Fruit fly (Drosophila melanogaster) whole organism, embryonic: ENCODE measurements around the gene cno.

Experiments used
- BEAF-32 ChIP-seq: fragments of 200-800 bp; sonication (Bioruptor generic); optimal IDR thresholded peaks from 3 replicates; lab custom pipeline; 2017; ENCODE audit warnings: missing biosample characterization, missing genetic modification characterization, mild to moderate bottlenecking, moderate library complexity, missing genetic modification reagents
- CG10321 ChIP-seq: fragments of 200-800 bp; sonication (Bioruptor generic); IDR thresholded peaks from 2 replicates; pipeline ENCODE4 v1.3.6; 2022; ENCODE audit warnings: missing biosample characterization, missing genetic modification characterization
- CG10431 ChIP-seq: fragments of 200-800 bp; sonication (Bioruptor generic); optimal IDR thresholded peaks from 3 replicates; lab custom pipeline; 2018; ENCODE audit warnings: missing biosample characterization, mild to moderate bottlenecking, missing genetic modification characterization
- CG12659 ChIP-seq: fragments of 200-800 bp; sonication (Bioruptor generic); optimal IDR thresholded peaks from 3 replicates; lab custom pipeline; 2017; ENCODE audit warnings: mild to moderate bottlenecking, missing biosample characterization, missing genetic modification reagents, missing genetic modification characterization
- CG14860 ChIP-seq: fragments of 200-800 bp; sonication (Bioruptor generic); IDR thresholded peaks from 3 replicates; pipeline ENCODE4 v1.3.6; 2022; ENCODE audit warnings: missing biosample characterization, missing genetic modification characterization; ENCODE audit not compliant: partially characterized antibody
- CG1792 ChIP-seq: fragments of 200-800 bp; sonication (Bioruptor generic); optimal IDR thresholded peaks from 2 replicates; lab custom pipeline; 2016; ENCODE audit warnings: missing biosample characterization, missing genetic modification characterization
- CG30431 ChIP-seq: fragments of 200-800 bp; sonication (Bioruptor generic); optimal IDR thresholded peaks from 2 replicates; lab custom pipeline; 2017; ENCODE audit warnings: missing biosample characterization, missing genetic modification characterization
- CG31441 ChIP-seq: fragments of 200-800 bp; sonication (Bioruptor generic); IDR thresholded peaks from 2 replicates; pipeline ENCODE4 v1.3.6; 2022; ENCODE audit warnings: missing biosample characterization, missing genetic modification characterization
- CG33213 ChIP-seq: fragments of 200-800 bp; sonication (Bioruptor generic); optimal IDR thresholded peaks from 3 replicates; lab custom pipeline; 2016; ENCODE audit warnings: missing biosample characterization, missing genetic modification characterization
- CG3407 ChIP-seq: fragments of 200-800 bp; sonication (Bioruptor generic); optimal IDR thresholded peaks from 2 replicates; lab custom pipeline; 2018; ENCODE audit warnings: missing biosample characterization, mild to moderate bottlenecking, missing genetic modification characterization
- CG34224 ChIP-seq: fragments of 200-800 bp; sonication (Bioruptor generic); IDR thresholded peaks from 3 replicates; pipeline ENCODE4 v1.3.6; 2022; ENCODE audit warnings: missing biosample characterization, missing genetic modification characterization; ENCODE audit not compliant: partially characterized antibody
- CG34422 ChIP-seq: fragments of 200-800 bp; sonication (Bioruptor generic); IDR thresholded peaks from 3 replicates; pipeline ENCODE4 v1.3.6; 2022; ENCODE audit warnings: missing biosample characterization, missing genetic modification characterization
- CG3838 ChIP-seq: fragments of 200-800 bp; sonication (Bioruptor generic); optimal IDR thresholded peaks from 3 replicates; lab custom pipeline; 2016; ENCODE audit warnings: missing biosample characterization, missing genetic modification characterization
- CG6689 ChIP-seq: fragments of 200-800 bp; sonication (Bioruptor generic); IDR thresholded peaks from 2 replicates; pipeline ENCODE4 v1.3.6; 2022; ENCODE audit warnings: missing biosample characterization, missing genetic modification characterization
- CG6765 ChIP-seq: fragments of 200-800 bp; sonication (Bioruptor generic); optimal IDR thresholded peaks from 3 replicates; lab custom pipeline; 2017; ENCODE audit warnings: missing biosample characterization, mild to moderate bottlenecking, missing genetic modification characterization
- CG7786 ChIP-seq: fragments of 200-800 bp; sonication (Bioruptor generic); optimal IDR thresholded peaks from 2 replicates; lab custom pipeline; 2016; ENCODE audit warnings: missing biosample characterization, missing genetic modification characterization
- CG7987 ChIP-seq: fragments of 200-800 bp; sonication (Bioruptor generic); optimal IDR thresholded peaks from 2 replicates; lab custom pipeline; 2018; ENCODE audit warnings: missing biosample characterization, mild to moderate bottlenecking, missing genetic modification characterization, moderate library complexity
- CG8290 ChIP-seq, 3 experiments: fragments of 200-800 bp; sonication (Bioruptor generic); optimal IDR thresholded peaks; 2 replicates each; lab custom pipeline; 2016 to 2019; ENCODE audit warnings: missing biosample characterization in 3 of 3, missing genetic modification characterization in 3 of 3, mild to moderate bottlenecking in 2 of 3, moderate library complexity in 1 of 3
- CG9797 ChIP-seq: fragments of 200-800 bp; sonication (Bioruptor generic); optimal IDR thresholded peaks from 3 replicates; lab custom pipeline; 2018; ENCODE audit warnings: missing biosample characterization, mild to moderate bottlenecking, missing genetic modification characterization
- CG9817 ChIP-seq: fragments of 200-800 bp; sonication (Bioruptor generic); optimal IDR thresholded peaks from 2 replicates; lab custom pipeline; 2018; ENCODE audit warnings: missing biosample characterization, mild to moderate bottlenecking, missing genetic modification characterization, moderate library complexity
- Doc3 ChIP-seq: fragments of 200-800 bp; sonication (Bioruptor generic); IDR thresholded peaks from 3 replicates; pipeline ENCODE4 v1.3.6; 2022; ENCODE audit warnings: missing biosample characterization, missing genetic modification characterization; ENCODE audit not compliant: partially characterized antibody
- E2f1 ChIP-seq: fragments of 200-800 bp; sonication (Bioruptor generic); IDR thresholded peaks from 2 replicates; pipeline ENCODE4 v1.3.6; 2022; ENCODE audit warnings: missing biosample characterization, missing genetic modification characterization
- HLH4C ChIP-seq: fragments of 200-800 bp; sonication (Bioruptor generic); IDR thresholded peaks from 3 replicates; pipeline ENCODE4 v1.3.6; 2022; ENCODE audit warnings: missing biosample characterization, missing genetic modification characterization; ENCODE audit not compliant: partially characterized antibody
- Jarid2 ChIP-seq: fragments of 200-800 bp; sonication (Bioruptor generic); optimal IDR thresholded peaks from 3 replicates; lab custom pipeline; 2017; ENCODE audit warnings: mild to moderate bottlenecking, missing biosample characterization, missing genetic modification reagents, missing genetic modification characterization
- Lpt ChIP-seq: fragments of >200 bp; optimal IDR thresholded peaks from 2 replicates; lab custom pipeline; 2018; ENCODE audit warnings: missing biosample characterization, missing genetic modification characterization
- NC2β ChIP-seq: fragments of 200-800 bp; sonication (Bioruptor generic); optimal IDR thresholded peaks from 2 replicates; lab custom pipeline; 2016; ENCODE audit warnings: missing biosample characterization, missing genetic modification characterization
- Oaz ChIP-seq: fragments of 200-800 bp; sonication (Bioruptor generic); IDR thresholded peaks from 2 replicates; pipeline ENCODE4 v1.3.6; 2022; ENCODE audit warnings: missing biosample characterization, missing genetic modification characterization
- Rx ChIP-seq: fragments of 200-800 bp; sonication (Bioruptor generic); IDR thresholded peaks from 2 replicates; pipeline ENCODE4 v1.3.6; 2022; ENCODE audit warnings: missing biosample characterization, missing genetic modification characterization
- Sox102F ChIP-seq: fragments of 200-800 bp; sonication (Bioruptor generic); optimal IDR thresholded peaks from 2 replicates; lab custom pipeline; 2018; ENCODE audit warnings: missing biosample characterization, mild to moderate bottlenecking, missing genetic modification characterization, moderate library complexity
- Sry-β ChIP-seq: fragments of 200-800 bp; sonication (Bioruptor generic); optimal IDR thresholded peaks from 2 replicates; lab custom pipeline; 2018; ENCODE audit warnings: missing biosample characterization, mild to moderate bottlenecking, missing genetic modification characterization, moderate library complexity
- ab ChIP-seq: fragments of 200-800 bp; sonication (Bioruptor generic); optimal IDR thresholded peaks from 2 replicates; lab custom pipeline; 2016; ENCODE audit warnings: missing biosample characterization, missing genetic modification characterization
- bbx ChIP-seq: fragments of 200-800 bp; sonication (Bioruptor generic); IDR thresholded peaks from 2 replicates; pipeline ENCODE4 v1.3.6; 2022; ENCODE audit warnings: missing biosample characterization, missing genetic modification characterization; ENCODE audit not compliant: partially characterized antibody
- bsh ChIP-seq, 2 experiments: fragments of 200-800 bp; sonication (Bioruptor generic); optimal IDR thresholded peaks; 2 replicates each; lab custom pipeline; 2017 to 2018; ENCODE audit warnings: mild to moderate bottlenecking in 2 of 2, missing biosample characterization in 2 of 2, missing genetic modification characterization in 2 of 2, moderate library complexity in 1 of 2
- chif ChIP-seq, 2 experiments: fragments of 200-800 bp; sonication (Bioruptor generic); optimal IDR thresholded peaks; 3 replicates each; lab custom pipeline; 2016; ENCODE audit warnings: missing biosample characterization in 2 of 2, missing genetic modification characterization in 2 of 2
- da ChIP-seq: fragments of 200-800 bp; sonication (Bioruptor generic); optimal IDR thresholded peaks from 2 replicates; lab custom pipeline; 2016; ENCODE audit warnings: missing biosample characterization, missing genetic modification characterization
- danr ChIP-seq: fragments of 200-800 bp; sonication (Bioruptor generic); IDR thresholded peaks from 2 replicates; pipeline ENCODE4 v1.3.6; 2022; ENCODE audit warnings: missing biosample characterization, missing genetic modification characterization
- eve ChIP-seq, 2 experiments: fragments of >200 bp; optimal IDR thresholded peaks; 2 replicates each; lab custom pipeline; 2017; ENCODE audit warnings: missing biosample characterization in 2 of 2, missing genetic modification characterization in 2 of 2
- eyg ChIP-seq: fragments of 200-800 bp; sonication (Bioruptor generic); optimal IDR thresholded peaks from 3 replicates; lab custom pipeline; 2016; ENCODE audit warnings: missing biosample characterization, missing genetic modification characterization
- fd64A ChIP-seq: fragments of 200-800 bp; sonication (Bioruptor generic); optimal IDR thresholded peaks from 3 replicates; lab custom pipeline; 2018; ENCODE audit warnings: missing biosample characterization, mild to moderate bottlenecking, missing genetic modification characterization
- grn ChIP-seq: fragments of 200-800 bp; sonication (Bioruptor generic); optimal IDR thresholded peaks from 3 replicates; lab custom pipeline; 2017; ENCODE audit warnings: missing biosample characterization, missing genetic modification characterization
- psq ChIP-seq: fragments of 200-800 bp; sonication (Bioruptor generic); optimal IDR thresholded peaks from 2 replicates; lab custom pipeline; 2017; ENCODE audit warnings: missing biosample characterization, missing genetic modification characterization
- sens ChIP-seq: fragments of 200-800 bp; sonication (Bioruptor generic); peaks from one replicate; lab custom pipeline; 2016; ENCODE audit warnings: missing biosample characterization, missing genetic modification characterization
- seq ChIP-seq: fragments of 200-800 bp; sonication (Bioruptor generic); IDR thresholded peaks from 2 replicates; pipeline ENCODE4 v1.3.6; 2022; ENCODE audit warnings: missing biosample characterization, missing genetic modification characterization
- sim ChIP-seq: fragments of 200-800 bp; sonication (Bioruptor generic); IDR thresholded peaks from 2 replicates; pipeline ENCODE4 v1.3.6; 2022; ENCODE audit warnings: missing biosample characterization, missing genetic modification characterization
- sisA ChIP-seq: fragments of 200-800 bp; sonication (Bioruptor generic); IDR thresholded peaks from 2 replicates; pipeline ENCODE4 v1.3.6; 2022; ENCODE audit warnings: missing biosample characterization, missing genetic modification characterization
- ssp ChIP-seq: fragments of 200-800 bp; sonication (Bioruptor generic); IDR thresholded peaks from 2 replicates; pipeline ENCODE4 v1.3.6; 2022; ENCODE audit warnings: missing biosample characterization, missing genetic modification characterization
- tio ChIP-seq: fragments of 200-800 bp; sonication (Bioruptor generic); optimal IDR thresholded peaks from 2 replicates; lab custom pipeline; 2017; ENCODE audit warnings: missing biosample characterization, missing genetic modification characterization, inconsistent platforms
- toy ChIP-seq: fragments of 200-800 bp; sonication (Bioruptor generic); IDR thresholded peaks from 2 replicates; pipeline ENCODE4 v1.3.6; 2022; ENCODE audit warnings: missing biosample characterization, missing genetic modification characterization
- ttk ChIP-seq: fragments of 200-800 bp; sonication (Bioruptor generic); IDR thresholded peaks from 2 replicates; pipeline ENCODE4 v2.1.2; 2022; ENCODE audit warnings: missing biosample characterization, missing genetic modification characterization
- wor ChIP-seq: fragments of 200-800 bp; sonication (Bioruptor generic); IDR thresholded peaks from 2 replicates; pipeline ENCODE4 v1.3.6; 2022; ENCODE audit warnings: missing biosample characterization, missing genetic modification characterization
- zfh1 ChIP-seq: fragments of 200-800 bp; sonication (Bioruptor generic); IDR thresholded peaks from 3 replicates; pipeline ENCODE4 v1.3.6; 2022; ENCODE audit warnings: missing biosample characterization, missing genetic modification characterization

The cno gene

DNA sequence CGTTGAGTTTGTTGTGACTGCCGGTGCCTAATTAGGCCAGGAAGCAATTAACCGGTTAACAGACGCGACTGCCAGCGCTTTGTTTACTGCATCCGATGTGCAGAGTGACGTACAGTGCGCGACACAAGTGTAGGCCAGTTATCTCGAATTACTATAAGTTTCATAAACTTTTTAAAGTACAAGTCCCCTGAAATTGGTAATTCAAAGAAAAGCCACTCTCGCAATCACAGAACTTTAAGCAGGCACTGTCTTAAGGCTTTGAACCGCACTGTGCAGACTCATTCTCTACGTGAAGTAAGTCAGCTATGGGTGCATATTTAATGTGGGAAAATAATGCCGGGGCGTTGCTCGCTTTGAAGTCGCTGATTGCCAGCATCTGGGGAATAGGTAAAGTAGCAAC is 7.8 kb downstream of the cno start (continued):
- TF ChIP-seq sim (GFP tag; lab: Robert Waterston, UW) (no peak), CG30431 (peak; percentile 27), tio (GFP tag; lab: Kevin White, UChicago) (no peak), danr (GFP tag; lab: Robert Waterston, UW) (0 out of 2 replicates have a peak, but pooled peaks have one; percentile 34), CG6689 (GFP tag; lab: Robert Waterston, UW) (peak; percentile 41), fd64A (peak; percentile 28), da (GFP tag; lab: Kevin White, UChicago) (no peak), Sry-β (GFP tag; lab: Kevin White, UChicago) (no peak), bbx (no peak), ssp (no peak), CG12659 (GFP tag; lab: Kevin White, UChicago) (no peak), CG8290 (GFP tag; optimal IDR thresholded peaks at IDR 0.05; lab: Kevin White, UChicago) (no peak), CG8290 (tag; optimal IDR thresholded peaks at IDR 0.05; lab: Kevin White, UChicago) (peak in 1 of 2 experiments; percentile 22), CG31441 (peak; percentile 60), CG6765 (GFP tag; lab: Kevin White, UChicago) (no peak), CG1792 (GFP tag; lab: Kevin White, UChicago) (no peak), seq (GFP tag; lab: Robert Waterston, UW) (no peak), eve (GFP tag; optimal IDR thresholded peaks at IDR 0.05; lab: Kevin White, UChicago) (no peak), HLH4C (GFP tag; lab: Robert Waterston, UW) (no peak), CG34224 (no peak), sens (peak; percentile 87), eyg (no peak), grn (no peak), chif (GFP tag; optimal IDR thresholded peaks at IDR 0.05; lab: Kevin White, UChicago) (peak in 1 of 2 experiments; percentile 55), sisA (GFP tag; lab: Robert Waterston, UW) (peak; percentile 65), CG7987 (no peak), wor (GFP tag; lab: Robert Waterston, UW) (peak; percentile 47; the same call in 1 of the 2 replicates), Doc3 (no peak), ttk (GFP tag; lab: Robert Waterston, UW) (peak; percentile 56), CG3838 (GFP tag; lab: Kevin White, UChicago) (no peak), ab (GFP tag; lab: Kevin White, UChicago) (no peak), Lpt (no peak), CG14860 (GFP tag; lab: Robert Waterston, UW) (no peak), CG9817 (tag; lab: Kevin White, UChicago) (no peak), bsh (GFP tag; optimal IDR thresholded peaks at IDR 0.05; lab: Kevin White, UChicago) (peak; percentile 73 to 77), CG3407 (GFP tag; lab: Kevin White, UChicago) (peak; percentile 8), toy (GFP tag; lab: Robert Waterston, UW) (no peak), CG10431 (GFP tag; lab: Kevin White, UChicago) (no peak), CG10321 (GFP tag; lab: Robert Waterston, UW) (no peak), NC2β (GFP tag; lab: Kevin White, UChicago) (no peak), Sox102F (GFP tag; lab: Kevin White, UChicago) (peak; percentile 74), psq (GFP tag; lab: Kevin White, UChicago) (no peak), E2f1 (GFP tag; lab: Robert Waterston, UW) (no peak), CG34422 (GFP tag; lab: Robert Waterston, UW) (no peak), Rx (GFP tag; lab: Robert Waterston, UW) (0 out of 2 replicates have a peak, but pooled peaks have one; percentile 51), Oaz (GFP tag; lab: Robert Waterston, UW) (0 out of 2 replicates have a peak, but pooled peaks have one; percentile 17), zfh1 (GFP tag; lab: Robert Waterston, UW) (peak; percentile 58; the same call in 1 of the 3 replicates), Jarid2 (no peak), CG7786 (GFP tag; lab: Kevin White, UChicago) (no peak), CG9797 (GFP tag; lab: Kevin White, UChicago) (no peak), CG33213 (GFP tag; lab: Kevin White, UChicago) (no peak), BEAF-32 (GFP tag; lab: Kevin White, UChicago) (no peak)
